Worm (Caenorhabditis elegans) whole organism, young adult: ENCODE results near the gene R05F9.11.

ENCODE experiments used
- F52B5.7 ChIP-seq: sonication (generic microtip); optimal IDR thresholded peaks from 2 replicates; lab custom pipeline; 2016; ENCODE audit warnings: mild to moderate bottlenecking, missing genetic modification characterization, missing compliant biosample characterization
- Y67H2A.10 ChIP-seq: fragments of 200-800 bp; sonication (Bioruptor generic); conservative IDR thresholded peaks from 2 replicates; pipeline ENCODE4 v1.3.6; 2022; ENCODE audit warnings: missing genetic modification reagents, missing genetic modification characterization, missing compliant biosample characterization
- ceh-40 ChIP-seq: fragments of 200-800 bp; sonication (Bioruptor generic); IDR thresholded peaks from 2 replicates; pipeline ENCODE4 v1.3.6; 2022; ENCODE audit warnings: missing genetic modification characterization, missing compliant biosample characterization
- dpl-1 ChIP-seq: fragments of 150-350 bp; optimal IDR thresholded peaks from 2 replicates; lab custom pipeline; 2014; ENCODE audit warnings: missing biosample characterization, missing genetic modification reagents, missing genetic modification characterization
- egl-18 ChIP-seq: fragments of 200-800 bp; sonication (Bioruptor generic); IDR thresholded peaks from 2 replicates; pipeline ENCODE4 v1.3.6; 2022; ENCODE audit warnings: missing genetic modification reagents, missing genetic modification characterization, missing compliant biosample characterization
- lin-35 ChIP-seq, 3 experiments: fragments of 150-350 bp in 2 of 3; sonication (generic microtip) in 1 of 3; optimal IDR thresholded peaks; 2 replicates each; lab custom pipeline; 2014 to 2018; ENCODE audit warnings: missing biosample characterization in 3 of 3, missing genetic modification characterization in 3 of 3, missing genetic modification reagents in 3 of 3
- nfya-1 ChIP-seq: sonication (generic microtip); optimal IDR thresholded peaks from 2 replicates; lab custom pipeline; 2017; ENCODE audit warnings: antibody characterized with exemption, missing compliant biosample characterization, missing genetic modification characterization, borderline replicate concordance; ENCODE audit not compliant: insufficient read depth
- repo-1 ChIP-seq: sonication (generic microtip); optimal IDR thresholded peaks from 2 replicates; lab custom pipeline; 2017; ENCODE audit warnings: mild to moderate bottlenecking, missing genetic modification characterization, missing compliant biosample characterization
- tbx-9 ChIP-seq: sonication (generic microtip); optimal IDR thresholded peaks from 2 replicates; lab custom pipeline; 2016; ENCODE audit warnings: borderline replicate concordance, missing genetic modification characterization, inconsistent platforms, missing compliant biosample characterization
- zfh-2 ChIP-seq: fragments of 200-800 bp; sonication (Bioruptor generic); conservative IDR thresholded peaks from 2 replicates; pipeline ENCODE4 v1.3.6; 2022; ENCODE audit warnings: missing genetic modification reagents, missing genetic modification characterization, missing compliant biosample characterization

- no peak for TF ChIP-seq zfh-2 (GFP tag; lab: Robert Waterston, UW)
- no peak for TF ChIP-seq tbx-9 (tag; lab: Kevin White, UChicago)
- no peak for TF ChIP-seq F52B5.7 (tag; lab: Kevin White, UChicago)
- no peak for TF ChIP-seq repo-1 (tag; lab: Kevin White, UChicago)
- no peak for TF ChIP-seq lin-35 (GFP tag; optimal IDR thresholded peaks at IDR 0.05; lab: Kevin White, UChicago)
- TF ChIP-seq dpl-1 (GFP tag; lab: Kevin White, UChicago): no peak
- no peak for TF ChIP-seq Y67H2A.10 (GFP tag; lab: Robert Waterston, UW)
- TF ChIP-seq ceh-40 (GFP tag; lab: Robert Waterston, UW): no peak
- no peak for TF ChIP-seq nfya-1 (tag; lab: Kevin White, UChicago)
- no peak for TF ChIP-seq egl-18 (GFP tag; lab: Robert Waterston, UW)
Measured at ce11 chrII:4941050-4941449, 27.0 kb upstream of the R05F9.11 start, which contains the start of gene cblc-1.
